Fruit fly (Drosophila melanogaster): ENCODE results near the gene CG13386.

dm6 chr2L:8393122-8393521, 5.7 kb upstream of the CG13386 start, which contains the start of gene Acp29AB:
- TF ChIP-seq psq (optimal IDR thresholded peaks at IDR 0.05) (no peak), insv (optimal IDR thresholded peaks at IDR 0.05) (no peak)

Data from Kc167 (cell line).